Worm (Caenorhabditis elegans) whole organism, L3 larva: ENCODE data around the gene srsx-38.

Experiments used
- aly-2 ChIP-seq: fragments of 150-350 bp; optimal IDR thresholded peaks from 2 replicates; lab custom pipeline; 2014; ENCODE audit warnings: missing biosample characterization, missing genetic modification characterization
- ama-1 ChIP-seq: fragments of 150-350 bp; optimal IDR thresholded peaks from 2 replicates; lab custom pipeline; 2018
- daf-12 ChIP-seq: fragments of 150-350 bp; optimal IDR thresholded peaks from 2 replicates; lab custom pipeline; 2014; ENCODE audit warnings: missing biosample characterization, missing genetic modification reagents, missing genetic modification characterization
- egl-27 ChIP-seq: sonication (generic microtip); optimal IDR thresholded peaks from 4 replicates; lab custom pipeline; 2017; ENCODE audit warnings: missing biosample characterization, missing genetic modification reagents, missing genetic modification characterization
- egl-5 ChIP-seq: fragments of 150-350 bp; optimal IDR thresholded peaks from 2 replicates; lab custom pipeline; 2017; ENCODE audit warnings: missing biosample characterization, missing genetic modification reagents, missing genetic modification characterization, inconsistent platforms
- elt-2 ChIP-seq: sonication (generic microtip); optimal IDR thresholded peaks from 2 replicates; lab custom pipeline; 2016; ENCODE audit warnings: missing genetic modification reagents, mild to moderate bottlenecking, missing genetic modification characterization, missing compliant biosample characterization
- lsy-12 ChIP-seq: sonication (generic microtip); optimal IDR thresholded peaks from 2 replicates; lab custom pipeline; 2016; ENCODE audit warnings: mild to moderate bottlenecking, missing genetic modification characterization, missing compliant biosample characterization
- nfya-1 ChIP-seq: sonication (generic microtip); optimal IDR thresholded peaks from 2 replicates; lab custom pipeline; 2017; ENCODE audit warnings: missing genetic modification characterization, mild to moderate bottlenecking, missing compliant biosample characterization, antibody characterized with exemption, moderate library complexity; ENCODE audit not compliant: insufficient read depth
- nhr-25 ChIP-seq: sonication (generic microtip); optimal IDR thresholded peaks from 2 replicates; lab custom pipeline; 2017; ENCODE audit warnings: missing biosample characterization, missing genetic modification characterization
- snpc-4 ChIP-seq: fragments of 150-350 bp; optimal IDR thresholded peaks from 2 replicates; lab custom pipeline; 2014; ENCODE audit warnings: missing biosample characterization, missing genetic modification characterization
- tbx-2 ChIP-seq: sonication (generic microtip); optimal IDR thresholded peaks from 2 replicates; lab custom pipeline; 2016; ENCODE audit warnings: mild to moderate bottlenecking, missing genetic modification characterization, missing compliant biosample characterization

DNA sequence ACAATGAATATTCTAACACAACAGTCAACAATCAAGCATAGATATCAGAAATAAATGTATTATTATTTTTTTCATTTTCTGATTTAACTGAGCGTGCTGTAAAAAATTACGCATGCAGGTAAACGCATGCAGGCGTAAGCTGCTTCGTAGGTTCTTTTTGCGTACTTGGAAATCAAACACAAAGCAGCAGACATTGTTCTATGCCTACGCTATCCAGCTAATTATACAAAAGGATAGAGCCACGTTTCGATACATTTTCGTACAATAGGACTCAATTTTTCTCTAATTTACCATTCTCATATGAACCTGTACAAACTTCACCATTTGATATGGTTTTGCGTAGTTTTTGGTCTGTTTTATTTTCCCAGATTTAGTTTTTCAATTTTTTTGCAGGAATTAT, 24.8 kb downstream of the srsx-38 start, which contains the start of gene T26E4.3:
- no peak for TF ChIP-seq lsy-12
- TF ChIP-seq tbx-2 = no peak
- TF ChIP-seq snpc-4 (tag; lab: Kevin White, UChicago) = no peak
- TF ChIP-seq egl-27 (tag; lab: Kevin White, UChicago) = no peak
- TF ChIP-seq egl-5 (tag; lab: Kevin White, UChicago) = no peak
- TF ChIP-seq nfya-1 (tag; lab: Kevin White, UChicago) = no peak
- TF ChIP-seq aly-2 = no peak
- TF ChIP-seq nhr-25 (tag; lab: Kevin White, UChicago) = no peak
- TF ChIP-seq elt-2 (tag; lab: Kevin White, UChicago) = no peak
- TF ChIP-seq ama-1 (lab: Kevin White, UChicago) = no peak
- TF ChIP-seq daf-12 (tag; lab: Kevin White, UChicago) = no peak
